Fruit fly (Drosophila melanogaster) whole organism, pupa: ENCODE measurements around the gene CG8852.

ENCODE experiments used
- CG12605 ChIP-seq: fragments of 200-800 bp; sonication (Bioruptor generic); IDR thresholded peaks from 2 replicates; pipeline ENCODE4 v1.3.6; 2022; ENCODE audit warnings: missing biosample characterization, missing genetic modification characterization
- CG14655 ChIP-seq: fragments of 200-800 bp; sonication (Bioruptor generic); optimal IDR thresholded peaks from 3 replicates; lab custom pipeline; 2017; ENCODE audit warnings: mild to moderate bottlenecking, missing biosample characterization, missing genetic modification reagents, missing genetic modification characterization
- CG17806 ChIP-seq: fragments of 200-800 bp; sonication (Bioruptor generic); optimal IDR thresholded peaks from 2 replicates; lab custom pipeline; 2018; ENCODE audit warnings: missing biosample characterization, mild to moderate bottlenecking, missing genetic modification characterization, moderate library complexity
- CG32121 ChIP-seq: fragments of 200-800 bp; sonication (Bioruptor generic); IDR thresholded peaks from 2 replicates; pipeline ENCODE4 v1.3.6; 2022; ENCODE audit warnings: missing biosample characterization, missing genetic modification characterization
- CG8301 ChIP-seq: fragments of 200-800 bp; sonication (Bioruptor generic); optimal IDR thresholded peaks from 2 replicates; lab custom pipeline; 2018; ENCODE audit warnings: missing biosample characterization, mild to moderate bottlenecking, missing genetic modification characterization
- EcR ChIP-seq: fragments of 200-800 bp; sonication (Bioruptor generic); optimal IDR thresholded peaks from 3 replicates; lab custom pipeline; 2019; ENCODE audit warnings: missing biosample characterization, missing genetic modification characterization, mild to moderate bottlenecking, moderate library complexity, missing genetic modification reagents
- Ets98B ChIP-seq: fragments of 200-800 bp; sonication (Bioruptor generic); IDR thresholded peaks from 2 replicates; pipeline ENCODE4 v1.3.6; 2022; ENCODE audit warnings: missing biosample characterization, missing genetic modification characterization
- Pif1A ChIP-seq: fragments of 200-800 bp; sonication (Bioruptor generic); optimal IDR thresholded peaks from 3 replicates; lab custom pipeline; 2016; ENCODE audit warnings: missing biosample characterization, missing genetic modification characterization

dm6 chr2L:3553902-3554301, 29.0 kb downstream of the CG8852 start:
- TF ChIP-seq CG8301 (tag; lab: Kevin White, UChicago) (no peak), CG14655 (no peak), Pif1A (no peak), CG12605 (GFP tag; lab: Robert Waterston, UW) (no peak), CG17806 (tag; lab: Kevin White, UChicago) (no peak), EcR (GFP tag; lab: Kevin White, UChicago) (no peak), CG32121 (no peak), Ets98B (GFP tag; lab: Robert Waterston, UW) (no peak)
